Fruit fly (Drosophila melanogaster) whole organism, embryonic: ENCODE results near the gene scramb2.

Source experiments
- Abd-B ChIP-seq: fragments of 200-800 bp; sonication (Bioruptor generic); optimal IDR thresholded peaks from 2 replicates; lab custom pipeline; 2018; ENCODE audit warnings: missing biosample characterization, mild to moderate bottlenecking, missing genetic modification characterization, moderate library complexity
- Aef1 ChIP-seq: fragments of 200-800 bp; sonication (Bioruptor generic); IDR thresholded peaks from 3 replicates; pipeline ENCODE4 v1.3.6; 2022; ENCODE audit warnings: missing biosample characterization, missing genetic modification characterization
- CG10321 ChIP-seq: fragments of 200-800 bp; sonication (Bioruptor generic); IDR thresholded peaks from 2 replicates; pipeline ENCODE4 v1.3.6; 2022; ENCODE audit warnings: missing biosample characterization, missing genetic modification characterization
- CG10654 ChIP-seq: fragments of 200-800 bp; sonication (Bioruptor generic); optimal IDR thresholded peaks from 2 replicates; lab custom pipeline; 2016; ENCODE audit warnings: missing biosample characterization, missing genetic modification characterization
- CG11085 ChIP-seq: fragments of 200-800 bp; sonication (Bioruptor generic); IDR thresholded peaks from 2 replicates; pipeline ENCODE4 v1.3.6; 2022; ENCODE audit warnings: missing biosample characterization, missing genetic modification characterization
- CG11504 ChIP-seq: fragments of 200-800 bp; sonication (Bioruptor generic); optimal IDR thresholded peaks from 3 replicates; lab custom pipeline; 2019; ENCODE audit warnings: missing biosample characterization, mild to moderate bottlenecking, missing genetic modification characterization, moderate library complexity
- CG14667 ChIP-seq: fragments of 200-800 bp; sonication (Bioruptor generic); IDR thresholded peaks from 2 replicates; pipeline ENCODE4 v1.3.6; 2022; ENCODE audit warnings: missing biosample characterization, missing genetic modification characterization
- CG15696 ChIP-seq: fragments of 200-800 bp; sonication (Bioruptor generic); optimal IDR thresholded peaks from 2 replicates; lab custom pipeline; 2019; ENCODE audit warnings: missing biosample characterization, mild to moderate bottlenecking, missing genetic modification characterization, moderate library complexity
- CG2202 ChIP-seq: fragments of 200-800 bp; sonication (Bioruptor generic); optimal IDR thresholded peaks from 2 replicates; lab custom pipeline; 2018; ENCODE audit warnings: missing biosample characterization, mild to moderate bottlenecking, missing genetic modification characterization
- CG31388 ChIP-seq: fragments of 200-800 bp; sonication (Bioruptor generic); optimal IDR thresholded peaks from 2 replicates; lab custom pipeline; 2016; ENCODE audit warnings: missing biosample characterization, missing genetic modification characterization
- CG3726 ChIP-seq: fragments of 200-800 bp; sonication (Bioruptor generic); IDR thresholded peaks from 3 replicates; pipeline ENCODE4, ENCODE4 v1.3.6; 2022; ENCODE audit warnings: missing biosample characterization, missing genetic modification characterization
- CG7745 ChIP-seq: fragments of 200-800 bp; sonication (Bioruptor generic); optimal IDR thresholded peaks from 2 replicates; lab custom pipeline; 2018; ENCODE audit warnings: missing biosample characterization, mild to moderate bottlenecking, missing genetic modification characterization, moderate library complexity
- CG7987 ChIP-seq: fragments of 200-800 bp; sonication (Bioruptor generic); optimal IDR thresholded peaks from 2 replicates; lab custom pipeline; 2018; ENCODE audit warnings: missing biosample characterization, mild to moderate bottlenecking, missing genetic modification characterization, moderate library complexity
- CG9817 ChIP-seq: fragments of 200-800 bp; sonication (Bioruptor generic); optimal IDR thresholded peaks from 2 replicates; lab custom pipeline; 2018; ENCODE audit warnings: missing biosample characterization, mild to moderate bottlenecking, missing genetic modification characterization, moderate library complexity
- CHES-1-like ChIP-seq: fragments of 200-800 bp; sonication (Bioruptor generic); optimal IDR thresholded peaks from 2 replicates; lab custom pipeline; 2016; ENCODE audit warnings: missing biosample characterization, missing genetic modification characterization
- CkIIα-i1 ChIP-seq: fragments of 200-800 bp; sonication (Bioruptor generic); IDR thresholded peaks from 2 replicates; pipeline ENCODE4 v1.3.6; 2022; ENCODE audit warnings: missing biosample characterization, missing genetic modification characterization
- Doc3 ChIP-seq: fragments of 200-800 bp; sonication (Bioruptor generic); IDR thresholded peaks from 3 replicates; pipeline ENCODE4 v1.3.6; 2022; ENCODE audit warnings: missing biosample characterization, missing genetic modification characterization; ENCODE audit not compliant: partially characterized antibody
- Ets97D ChIP-seq: fragments of 200-800 bp; sonication (Bioruptor generic); optimal IDR thresholded peaks from 3 replicates; lab custom pipeline; 2016; ENCODE audit warnings: missing biosample characterization, missing genetic modification characterization
- H2.0 ChIP-seq: fragments of 200-800 bp; sonication (Bioruptor generic); IDR thresholded peaks from 2 replicates; pipeline ENCODE4 v1.3.6; 2022; ENCODE audit warnings: missing biosample characterization, missing genetic modification characterization
- HHEX ChIP-seq: fragments of 200-800 bp; sonication (Bioruptor generic); optimal IDR thresholded peaks from 3 replicates; lab custom pipeline; 2017; ENCODE audit warnings: missing biosample characterization, mild to moderate bottlenecking, missing genetic modification characterization, missing genetic modification reagents
- Hey ChIP-seq: fragments of 200-800 bp; sonication (Bioruptor generic); optimal IDR thresholded peaks from 3 replicates; lab custom pipeline; 2018; ENCODE audit warnings: missing biosample characterization, mild to moderate bottlenecking, missing genetic modification characterization
- HmgD ChIP-seq: fragments of 200-800 bp; sonication (Bioruptor generic); optimal IDR thresholded peaks from 3 replicates; lab custom pipeline; 2016; ENCODE audit warnings: missing biosample characterization, missing genetic modification characterization
- Hmr ChIP-seq: fragments of 200-800 bp; sonication (Bioruptor generic); optimal IDR thresholded peaks from 3 replicates; lab custom pipeline; 2017; ENCODE audit warnings: mild to moderate bottlenecking, missing biosample characterization, missing genetic modification reagents, missing genetic modification characterization
- Hr39 ChIP-seq: fragments of >200 bp; optimal IDR thresholded peaks from 2 replicates; lab custom pipeline; 2017
- Jarid2 ChIP-seq: fragments of 200-800 bp; sonication (Bioruptor generic); optimal IDR thresholded peaks from 3 replicates; lab custom pipeline; 2017; ENCODE audit warnings: mild to moderate bottlenecking, missing biosample characterization, missing genetic modification reagents, missing genetic modification characterization
- Mad ChIP-seq: fragments of 200-800 bp; sonication (Bioruptor generic); optimal IDR thresholded peaks from 2 replicates; lab custom pipeline; 2016; ENCODE audit warnings: missing biosample characterization, missing genetic modification characterization
- Meics ChIP-seq: fragments of 200-800 bp; sonication (Bioruptor generic); optimal IDR thresholded peaks from 2 replicates; lab custom pipeline; 2017; ENCODE audit warnings: missing biosample characterization, mild to moderate bottlenecking, missing genetic modification characterization
- Six4 ChIP-seq: fragments of 200-800 bp; sonication (Bioruptor generic); optimal IDR thresholded peaks from 2 replicates; lab custom pipeline; 2016; ENCODE audit warnings: missing biosample characterization, missing genetic modification characterization
- Tbp ChIP-seq: fragments of >200 bp; optimal IDR thresholded peaks from 2 replicates; lab custom pipeline; 2018; ENCODE audit warnings: missing biosample characterization, missing genetic modification characterization
- Trl ChIP-seq, 3 experiments: fragments of >200 bp in 2 of 3; fragments of 200-800 bp in 1 of 3; sonication (Bioruptor generic) in 1 of 3; optimal IDR thresholded peaks; 2 replicates in 1 of 3; 3 replicates in 2 of 3; lab custom pipeline; 2016 to 2017; ENCODE audit warnings: missing biosample characterization in 1 of 3, missing genetic modification characterization in 1 of 3
- Vsx1 ChIP-seq: fragments of 200-800 bp; sonication (Bioruptor generic); optimal IDR thresholded peaks from 2 replicates; lab custom pipeline; 2017; ENCODE audit warnings: missing biosample characterization, mild to moderate bottlenecking, missing genetic modification characterization, missing genetic modification reagents
- ac ChIP-seq: fragments of 200-800 bp; sonication (Bioruptor generic); optimal IDR thresholded peaks from 3 replicates; lab custom pipeline; 2017; ENCODE audit warnings: missing biosample characterization, mild to moderate bottlenecking, missing genetic modification characterization
- bab2 ChIP-seq: fragments of 200-800 bp; sonication (Bioruptor generic); optimal IDR thresholded peaks from 2 replicates; lab custom pipeline; 2016; ENCODE audit warnings: missing biosample characterization, missing genetic modification characterization
- br ChIP-seq: fragments of >200 bp; optimal IDR thresholded peaks from 2 replicates; lab custom pipeline; 2017
- bsh ChIP-seq, 2 experiments: fragments of 200-800 bp; sonication (Bioruptor generic); optimal IDR thresholded peaks; 2 replicates each; lab custom pipeline; 2017 to 2018; ENCODE audit warnings: mild to moderate bottlenecking in 2 of 2, missing biosample characterization in 2 of 2, missing genetic modification characterization in 2 of 2, moderate library complexity in 1 of 2
- croc ChIP-seq: fragments of 200-800 bp; sonication (Bioruptor generic); conservative IDR thresholded peaks from 3 replicates; pipeline ENCODE4 v1.3.6; 2022; ENCODE audit warnings: missing biosample characterization, missing genetic modification characterization
- crp ChIP-seq, 2 experiments: fragments of 200-800 bp; sonication (Bioruptor generic); optimal IDR thresholded peaks; 2 replicates in 1 of 2; 3 replicates in 1 of 2; lab custom pipeline; 2017; ENCODE audit warnings: missing biosample characterization in 2 of 2, missing genetic modification characterization in 2 of 2, mild to moderate bottlenecking in 1 of 2, moderate library complexity in 1 of 2
- dan ChIP-seq: fragments of 200-800 bp; sonication (Bioruptor generic); IDR thresholded peaks from 2 replicates; pipeline ENCODE4 v1.3.6; 2022; ENCODE audit warnings: missing biosample characterization, missing genetic modification characterization
- dimm ChIP-seq: fragments of 200-800 bp; sonication (Bioruptor generic); IDR thresholded peaks from 2 replicates; pipeline ENCODE4 v1.3.6; 2022; ENCODE audit warnings: missing biosample characterization, missing genetic modification characterization
- exex ChIP-seq: fragments of 200-800 bp; sonication (Bioruptor generic); optimal IDR thresholded peaks from 4 replicates; lab custom pipeline; 2018; ENCODE audit warnings: missing biosample characterization, mild to moderate bottlenecking, missing genetic modification characterization, moderate library complexity
- ftz-f1 ChIP-seq: fragments of 200-800 bp; sonication (Bioruptor generic); optimal IDR thresholded peaks from 2 replicates; lab custom pipeline; 2016; ENCODE audit warnings: missing biosample characterization, missing genetic modification characterization
- nerfin-2 ChIP-seq: fragments of 200-800 bp; sonication (Bioruptor generic); IDR thresholded peaks from 2 replicates; pipeline ENCODE4 v1.3.6; 2022; ENCODE audit warnings: missing biosample characterization, missing genetic modification characterization; ENCODE audit not compliant: partially characterized antibody
- pan ChIP-seq, 4 experiments: fragments of >200 bp in 3 of 4; fragments of 200-800 bp in 1 of 4; sonication (Bioruptor generic) in 1 of 4; optimal IDR thresholded peaks in 3 of 4; IDR thresholded peaks in 1 of 4; 2 replicates each; pipeline versions ENCODE4 v1.3.6 to Lab custom; 2017 to 2022; ENCODE audit warnings: missing biosample characterization in 2 of 4, missing genetic modification characterization in 2 of 4, mixed read lengths in 1 of 4
- pho ChIP-seq: fragments of 200-800 bp; sonication (Bioruptor generic); optimal IDR thresholded peaks from 2 replicates; lab custom pipeline; 2016; ENCODE audit warnings: missing biosample characterization, missing genetic modification characterization
- phol ChIP-seq: fragments of 200-800 bp; sonication (Bioruptor generic); optimal IDR thresholded peaks from 3 replicates; lab custom pipeline; 2018; ENCODE audit warnings: missing biosample characterization, mild to moderate bottlenecking, missing genetic modification characterization, moderate library complexity
- ro ChIP-seq: fragments of 200-800 bp; sonication (Bioruptor generic); IDR thresholded peaks from 2 replicates; pipeline ENCODE4 v1.3.6; 2022; ENCODE audit warnings: missing biosample characterization, missing genetic modification characterization
- sr ChIP-seq: fragments of 200-800 bp; sonication (Bioruptor generic); IDR thresholded peaks from 3 replicates; pipeline ENCODE4 v1.3.6; 2022; ENCODE audit warnings: missing biosample characterization, missing genetic modification characterization
- sug ChIP-seq: fragments of 200-800 bp; optimal IDR thresholded peaks from 2 replicates; lab custom pipeline; 2019; ENCODE audit warnings: missing biosample characterization, mild to moderate bottlenecking, missing genetic modification characterization, moderate library complexity
- twi ChIP-seq: fragments of 200-800 bp; optimal IDR thresholded peaks from 2 replicates; lab custom pipeline; 2019; ENCODE audit warnings: missing biosample characterization, mild to moderate bottlenecking, missing genetic modification characterization, moderate library complexity
- unpg ChIP-seq: fragments of 200-800 bp; sonication (Bioruptor generic); optimal IDR thresholded peaks from 3 replicates; lab custom pipeline; 2018; ENCODE audit warnings: missing biosample characterization, mild to moderate bottlenecking, missing genetic modification characterization, moderate library complexity

Gene scramb2

DNA sequence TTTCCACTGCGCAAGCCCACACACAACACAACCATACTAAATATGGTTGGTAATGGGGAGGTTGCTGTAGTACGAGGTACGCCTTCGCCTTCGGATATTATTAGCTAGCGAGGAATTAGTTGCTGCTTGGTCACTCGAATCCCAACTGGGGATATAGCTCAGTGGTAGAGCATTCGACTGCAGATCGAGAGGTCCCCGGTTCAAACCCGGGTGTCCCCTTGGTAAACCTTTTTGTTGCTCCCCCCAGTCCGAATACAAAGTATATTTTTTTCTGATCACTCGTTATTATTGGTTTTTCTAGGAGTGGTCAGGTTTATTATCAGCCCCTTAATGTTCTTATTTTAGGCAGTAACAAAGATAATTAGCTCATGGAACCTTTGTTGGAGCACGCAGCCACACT lies 49.0 kb upstream of the scramb2 start (continued):
- no peak for TF ChIP-seq Trl (optimal IDR thresholded peaks at IDR 0.05; lab: Kevin White, UChicago)
- no peak for TF ChIP-seq Trl (GFP tag; optimal IDR thresholded peaks at IDR 0.05; lab: Kevin White, UChicago)
- no peak for TF ChIP-seq Hr39 (lab: Kevin White, UChicago)
- TF ChIP-seq Vsx1 (GFP tag; lab: Kevin White, UChicago), result peak; percentile 40
- TF ChIP-seq sr, result peak; percentile 51; the same call in 1 of the 3 replicates
- no peak for TF ChIP-seq twi (tag; lab: Kevin White, UChicago)
- TF ChIP-seq bab2 (GFP tag; lab: Kevin White, UChicago), result no peak
- TF ChIP-seq phol (tag; lab: Kevin White, UChicago), result no peak
- TF ChIP-seq CG7987, result no peak
- TF ChIP-seq crp (GFP tag; optimal IDR thresholded peaks at IDR 0.05; lab: Kevin White, UChicago), result no peak
- TF ChIP-seq ftz-f1 (GFP tag; lab: Kevin White, UChicago), result no peak
- no peak for TF ChIP-seq CkIIα-i1 (GFP tag; lab: Robert Waterston, UW)
- no peak for TF ChIP-seq unpg (GFP tag; lab: Kevin White, UChicago)
- peak; percentile 81 for TF ChIP-seq nerfin-2 (GFP tag; lab: Robert Waterston, UW)
- TF ChIP-seq exex, result no peak
- no peak for TF ChIP-seq Six4
- TF ChIP-seq croc (GFP tag; lab: Robert Waterston, UW), result no peak
- TF ChIP-seq Jarid2 (GFP tag; lab: Kevin White, UChicago), result no peak
- TF ChIP-seq CG7745, result no peak
- TF ChIP-seq Meics, result no peak
- TF ChIP-seq bsh (GFP tag; optimal IDR thresholded peaks at IDR 0.05; lab: Kevin White, UChicago), result no peak
- TF ChIP-seq CHES-1-like (GFP tag; lab: Kevin White, UChicago), result no peak
- TF ChIP-seq Ets97D (GFP tag; lab: Kevin White, UChicago), result no peak
- TF ChIP-seq H2.0 (GFP tag; lab: Robert Waterston, UW), result no peak
- no peak for TF ChIP-seq CG9817 (tag; lab: Kevin White, UChicago)
- TF ChIP-seq CG11504 (tag; lab: Kevin White, UChicago), result no peak
- TF ChIP-seq Hmr, result no peak
- no peak for TF ChIP-seq br
- no peak for TF ChIP-seq CG15696
- no peak for TF ChIP-seq CG10321 (GFP tag; lab: Robert Waterston, UW)
- TF ChIP-seq Aef1 (GFP tag; lab: Robert Waterston, UW), result no peak
- no peak for TF ChIP-seq Tbp (GFP tag; lab: Kevin White, UChicago)

DNA sequence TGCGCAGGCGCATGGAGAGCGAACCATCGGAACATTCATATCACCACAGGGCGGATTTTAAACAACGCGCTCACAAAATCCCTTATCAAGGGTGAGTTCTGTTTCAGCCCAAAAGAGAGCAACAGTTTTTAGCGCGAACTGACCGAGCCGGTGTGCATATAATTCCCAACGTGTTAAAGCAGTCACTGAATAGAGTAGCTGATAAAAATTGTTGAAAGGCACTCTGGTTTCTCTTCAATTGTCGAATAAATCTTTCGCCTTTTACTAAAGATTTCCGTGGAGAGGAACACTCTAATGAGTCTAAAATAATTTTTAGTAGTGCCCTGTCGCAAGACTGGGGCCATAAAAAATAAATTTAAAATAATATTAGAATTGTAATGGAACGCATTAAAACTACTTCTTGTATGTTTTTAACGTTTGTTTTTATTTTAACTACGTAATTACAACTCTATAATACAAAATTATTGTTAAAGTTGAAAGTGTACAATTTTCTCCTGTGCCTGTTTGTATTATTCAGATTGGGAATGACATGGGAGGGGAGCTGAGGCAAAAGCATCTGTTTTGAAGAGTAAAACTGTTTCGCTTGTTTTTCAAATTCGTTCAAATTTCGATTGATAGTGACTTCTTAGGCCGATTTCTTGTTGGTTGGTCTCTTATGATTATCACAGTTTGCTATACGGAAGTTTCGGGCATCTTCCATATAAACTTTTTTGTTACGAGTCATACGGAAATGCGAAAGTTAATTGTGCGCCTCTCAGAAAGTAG lies 44.2 kb upstream of the scramb2 start:
- TF ChIP-seq Hey (tag; lab: Kevin White, UChicago), result no peak
- no peak for TF ChIP-seq dimm (GFP tag; lab: Robert Waterston, UW)
- no peak for TF ChIP-seq HHEX (GFP tag; lab: Kevin White, UChicago)
- peak; percentile 16 for TF ChIP-seq pho (GFP tag; lab: Kevin White, UChicago)
- 0 out of 2 replicates have a peak, but pooled peaks have one; percentile 19 for TF ChIP-seq CG11085 (GFP tag; lab: Robert Waterston, UW)
- TF ChIP-seq CG10654 (GFP tag; lab: Kevin White, UChicago), result no peak
- no peak for TF ChIP-seq ac (GFP tag; lab: Kevin White, UChicago)
- TF ChIP-seq CG3726 (GFP tag; lab: Robert Waterston, UW), result no peak
- peak; percentile 28 for TF ChIP-seq sug (tag; lab: Kevin White, UChicago)
- no peak for TF ChIP-seq pan (optimal IDR thresholded peaks at IDR 0.05; lab: Kevin White, UChicago)
- peak in 1 of 2 experiments; percentile 42 for TF ChIP-seq pan (GFP tag; optimal IDR thresholded peaks at IDR 0.05 in 1 of 2, IDR thresholded peaks at IDR 0.05 in 1 of 2)
- TF ChIP-seq Mad (GFP tag; lab: Kevin White, UChicago), result peak; percentile 41
- TF ChIP-seq dan, result no peak
- no peak for TF ChIP-seq CG11504 (tag; lab: Kevin White, UChicago)
- TF ChIP-seq CG31388 (GFP tag; lab: Kevin White, UChicago), result no peak
- no peak for TF ChIP-seq Doc3 (GFP tag; lab: Robert Waterston, UW)
- TF ChIP-seq HmgD (GFP tag; lab: Kevin White, UChicago), result no peak
- TF ChIP-seq Abd-B (GFP tag; lab: Kevin White, UChicago), result no peak
- TF ChIP-seq ro (GFP tag; lab: Robert Waterston, UW), result no peak
- no peak for TF ChIP-seq CG2202 (tag; lab: Kevin White, UChicago)
- no peak for TF ChIP-seq CG14667 (GFP tag; lab: Robert Waterston, UW)
